Fruit fly (Drosophila melanogaster) whole organism, wandering third instar larva: Measurements from ENCODE around the gene CG14864.

Source experiments
- Abd-B ChIP-seq: fragments of >200 bp; optimal IDR thresholded peaks from 2 replicates; lab custom pipeline; 2017; ENCODE audit warnings: missing biosample characterization, missing genetic modification characterization
- CG32264 ChIP-seq: fragments of 200-800 bp; sonication (Bioruptor generic); optimal IDR thresholded peaks from 2 replicates; lab custom pipeline; 2016; ENCODE audit warnings: missing biosample characterization, missing genetic modification characterization
- CG9705 ChIP-seq: fragments of 200-800 bp; sonication (Bioruptor generic); optimal IDR thresholded peaks from 2 replicates; lab custom pipeline; 2018; ENCODE audit warnings: missing biosample characterization, mild to moderate bottlenecking, missing genetic modification characterization
- CrebA ChIP-seq: fragments of 200-800 bp; sonication (Bioruptor generic); optimal IDR thresholded peaks from 2 replicates; lab custom pipeline; 2016; ENCODE audit warnings: missing biosample characterization, mild to moderate bottlenecking, missing genetic modification characterization, borderline replicate concordance
- Dfd ChIP-seq: fragments of >200 bp; optimal IDR thresholded peaks from 2 replicates; lab custom pipeline; 2017; ENCODE audit warnings: missing biosample characterization, missing genetic modification characterization
- Dif ChIP-seq: fragments of 200-275, 200-300 bp; sonication (Bioruptor generic); optimal IDR thresholded peaks from 2 replicates; lab custom pipeline; 2018; ENCODE audit warnings: missing biosample characterization, missing genetic modification characterization; ENCODE audit not compliant: partially characterized antibody
- GATAd ChIP-seq: sonication (Bioruptor generic); optimal IDR thresholded peaks from 2 replicates; lab custom pipeline; 2016; ENCODE audit warnings: missing biosample characterization, missing genetic modification characterization
- Hnf4 ChIP-seq: fragments of 200-800 bp; sonication (Bioruptor generic); optimal IDR thresholded peaks from 2 replicates; lab custom pipeline; 2016; ENCODE audit warnings: missing biosample characterization, mild to moderate bottlenecking, missing genetic modification characterization
- Hr78 ChIP-seq: fragments of >200 bp; optimal IDR thresholded peaks from 2 replicates; lab custom pipeline; 2017; ENCODE audit warnings: missing biosample characterization, missing genetic modification characterization
- Hr83 ChIP-seq: fragments of 200-300 bp; sonication (Bioruptor generic); optimal IDR thresholded peaks from 2 replicates; lab custom pipeline; 2016; ENCODE audit warnings: missing biosample characterization, mild to moderate bottlenecking, missing genetic modification characterization, moderate library complexity; ENCODE audit not compliant: poor library complexity, severe bottlenecking
- Jra ChIP-seq: sonication (Bioruptor generic); optimal IDR thresholded peaks from 2 replicates; lab custom pipeline; 2016; ENCODE audit warnings: missing biosample characterization, missing genetic modification characterization
- Mio ChIP-seq: sonication (Bioruptor generic); optimal IDR thresholded peaks from 2 replicates; lab custom pipeline; 2016; ENCODE audit warnings: missing biosample characterization, missing genetic modification characterization
- Myc ChIP-seq: fragments of >200 bp; optimal IDR thresholded peaks from 2 replicates; lab custom pipeline; 2017
- N ChIP-seq: fragments of >200 bp; optimal IDR thresholded peaks from 2 replicates; lab custom pipeline; 2018; ENCODE audit warnings: missing biosample characterization, missing external identifiers, missing genetic modification characterization
- OdsH ChIP-seq: fragments of 200-800 bp; sonication (Bioruptor generic); optimal IDR thresholded peaks from 2 replicates; lab custom pipeline; 2016; ENCODE audit warnings: missing biosample characterization, mild to moderate bottlenecking, missing genetic modification characterization
- Rel ChIP-seq, 2 experiments: fragments of 200-800 bp; sonication (Bioruptor generic) in 1 of 2; optimal IDR thresholded peaks; 2 replicates in 1 of 2; 3 replicates in 1 of 2; lab custom pipeline; 2016 to 2019; ENCODE audit warnings: mild to moderate bottlenecking in 2 of 2, missing biosample characterization in 2 of 2, missing genetic modification characterization in 2 of 2, moderate library complexity in 1 of 2
- Sp1 ChIP-seq: fragments of 200-800 bp; sonication (Bioruptor generic); optimal IDR thresholded peaks from 3 replicates; lab custom pipeline; 2019; ENCODE audit warnings: missing biosample characterization, mild to moderate bottlenecking, missing genetic modification characterization, moderate library complexity
- Vsx2 ChIP-seq: fragments of 200-300, 225-300 bp; sonication (Bioruptor generic); optimal IDR thresholded peaks from 2 replicates; lab custom pipeline; 2018; ENCODE audit warnings: missing biosample characterization, missing genetic modification characterization; ENCODE audit not compliant: partially characterized antibody
- br ChIP-seq: fragments of 200-800 bp; sonication (Bioruptor generic); optimal IDR thresholded peaks from 2 replicates; lab custom pipeline; 2016; ENCODE audit warnings: missing biosample characterization, missing genetic modification characterization
- brk ChIP-seq: fragments of 200-800 bp; sonication (Bioruptor generic); optimal IDR thresholded peaks from 2 replicates; lab custom pipeline; 2016; ENCODE audit warnings: missing biosample characterization, mild to moderate bottlenecking, missing genetic modification characterization
- dl ChIP-seq, 2 experiments: fragments of 175-275, 200-275 bp in 1 of 2; fragments of 200-275 bp in 1 of 2; sonication (Bioruptor generic); optimal IDR thresholded peaks; lab custom pipeline; 2018; ENCODE audit warnings: mild to moderate bottlenecking in 2 of 2, missing biosample characterization in 2 of 2, missing genetic modification characterization in 2 of 2, moderate library complexity in 2 of 2; ENCODE audit not compliant: partially characterized antibody in 2 of 2, insufficient read depth in 1 of 2
- dmrt93B ChIP-seq: fragments of 200-800 bp; sonication (Bioruptor generic); optimal IDR thresholded peaks from 2 replicates; lab custom pipeline; 2018; ENCODE audit warnings: missing biosample characterization, mild to moderate bottlenecking, missing genetic modification characterization
- dsf ChIP-seq: sonication (Bioruptor generic); optimal IDR thresholded peaks from 2 replicates; lab custom pipeline; 2016; ENCODE audit warnings: missing biosample characterization, missing genetic modification characterization, borderline replicate concordance
- ey ChIP-seq: fragments of 200-800 bp; sonication (Bioruptor generic); optimal IDR thresholded peaks from 2 replicates; lab custom pipeline; 2016; ENCODE audit warnings: missing biosample characterization, missing genetic modification characterization
- foxo ChIP-seq, 2 experiments: fragments of 200-800 bp; sonication (Bioruptor generic); optimal IDR thresholded peaks; 2 replicates in 1 of 2; 3 replicates in 1 of 2; lab custom pipeline; 2016 to 2017; ENCODE audit warnings: missing biosample characterization in 2 of 2, missing genetic modification characterization in 2 of 2
- fru ChIP-seq: fragments of 200-800 bp; sonication (Bioruptor generic); optimal IDR thresholded peaks from 3 replicates; lab custom pipeline; 2016; ENCODE audit warnings: missing biosample characterization, mild to moderate bottlenecking, missing genetic modification characterization
- h ChIP-seq: fragments of 200-800 bp; sonication (Bioruptor generic); optimal IDR thresholded peaks from 3 replicates; lab custom pipeline; 2016; ENCODE audit warnings: missing biosample characterization, mild to moderate bottlenecking, missing genetic modification characterization
- jim ChIP-seq: fragments of 175-275, 200-325 bp; sonication (Bioruptor generic); optimal IDR thresholded peaks from 2 replicates; lab custom pipeline; 2016; ENCODE audit warnings: missing biosample characterization, mild to moderate bottlenecking, missing genetic modification characterization
- lola ChIP-seq: fragments of >200 bp; optimal IDR thresholded peaks from 2 replicates; lab custom pipeline; 2017; ENCODE audit warnings: missing biosample characterization, missing genetic modification characterization
- pan ChIP-seq: fragments of >200 bp; optimal IDR thresholded peaks from 2 replicates; lab custom pipeline; 2017
- psq ChIP-seq: fragments of 200-800 bp; sonication (Bioruptor generic); optimal IDR thresholded peaks from 3 replicates; lab custom pipeline; 2017; ENCODE audit warnings: missing biosample characterization, mild to moderate bottlenecking, missing genetic modification characterization, moderate library complexity
- rgr ChIP-seq: fragments of 200-800 bp; sonication (Bioruptor generic); optimal IDR thresholded peaks from 3 replicates; lab custom pipeline; 2016; ENCODE audit warnings: missing biosample characterization, mild to moderate bottlenecking, missing genetic modification characterization
- woc ChIP-seq: sonication (Bioruptor generic); optimal IDR thresholded peaks from 2 replicates; lab custom pipeline; 2016; ENCODE audit warnings: missing biosample characterization, mild to moderate bottlenecking, missing genetic modification characterization

Gene CG14864

dm6 chr3R:15292241-15293004 lies 24.1 kb upstream of the CG14864 start:
- TF ChIP-seq Dif (GFP tag; lab: Kevin White, UChicago), result no peak
- TF ChIP-seq Dfd (GFP tag; lab: Kevin White, UChicago), result peak; percentile 94
- peak in 1 of 2 experiments; percentile 40 for TF ChIP-seq foxo (GFP tag; optimal IDR thresholded peaks at IDR 0.05; lab: Kevin White, UChicago)

dm6 chr3R:15291551-15292223 lies 23.3 kb upstream of the CG14864 start:
- TF ChIP-seq rgr (GFP tag; lab: Kevin White, UChicago) (peak; percentile 8), CrebA (no peak), Dfd (GFP tag; lab: Kevin White, UChicago) (no peak), Rel (GFP tag; optimal IDR thresholded peaks at IDR 0.05; lab: Kevin White, UChicago) (no peak), Rel (tag; optimal IDR thresholded peaks at IDR 0.05; lab: Kevin White, UChicago) (no peak), Abd-B (no peak), Sp1 (peak; percentile 34), CG32264 (GFP tag; lab: Kevin White, UChicago) (no peak), Hr83 (no peak), GATAd (GFP tag; lab: Kevin White, UChicago) (no peak), dl (GFP tag; optimal IDR thresholded peaks at IDR 0.05; lab: Kevin White, UChicago; ENCODE audit: insufficient read depth in 1 of 2, partially characterized antibody in 2 of 2) (peak; percentile 86 to 92), N (GFP tag; lab: Kevin White, UChicago) (no peak), Dif (GFP tag; lab: Kevin White, UChicago) (peak; percentile 90), h (GFP tag; lab: Kevin White, UChicago) (peak; percentile 24), psq (peak; percentile 64), pan (lab: Kevin White, UChicago) (no peak), OdsH (GFP tag; lab: Kevin White, UChicago) (peak; percentile 32), Hr78 (GFP tag; lab: Kevin White, UChicago) (no peak), dmrt93B (no peak), CG9705 (GFP tag; lab: Kevin White, UChicago) (no peak), dsf (GFP tag; lab: Kevin White, UChicago) (no peak), fru (GFP tag; lab: Kevin White, UChicago) (no peak), Mio (GFP tag; lab: Kevin White, UChicago) (no peak), woc (GFP tag; lab: Kevin White, UChicago) (no peak), ey (GFP tag; lab: Kevin White, UChicago) (no peak), foxo (GFP tag; optimal IDR thresholded peaks at IDR 0.05; lab: Kevin White, UChicago) (no peak), jim (GFP tag; lab: Kevin White, UChicago) (no peak), brk (GFP tag; lab: Kevin White, UChicago) (no peak), Vsx2 (GFP tag; lab: Kevin White, UChicago) (peak; percentile 70)

DNA sequence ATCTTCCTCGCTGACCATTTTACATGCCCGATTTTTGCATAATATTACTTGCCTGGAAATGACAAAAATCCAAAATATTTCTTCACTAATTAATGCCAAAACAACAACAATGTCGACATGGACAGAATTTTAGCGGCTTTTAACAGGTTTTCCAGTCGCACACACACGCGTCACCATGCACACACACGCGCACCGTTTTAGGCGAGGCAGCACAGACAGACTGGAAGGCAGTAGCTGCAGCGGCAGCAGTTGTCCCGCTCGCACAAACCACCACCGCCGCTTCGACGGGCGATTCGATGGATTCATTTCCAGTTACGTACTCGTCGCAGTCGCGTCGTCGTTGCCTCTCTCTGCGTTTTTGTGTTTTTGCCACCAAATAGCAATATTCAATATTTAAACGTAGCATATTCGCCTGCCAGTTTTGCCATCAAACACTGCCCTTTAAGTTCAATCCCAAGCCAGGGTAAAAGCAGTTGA lies 22.3 kb upstream of the CG14864 start, which contains the start of gene CG45218:
Gene CG45218 (minus strand): TSS at position 158 of the 477 bp plus-strand sequence.
- TF ChIP-seq OdsH (GFP tag; lab: Kevin White, UChicago) (peak; percentile 19), lola (GFP tag; lab: Kevin White, UChicago) (no peak), N (GFP tag; lab: Kevin White, UChicago) (peak; percentile 45), Jra (GFP tag; lab: Kevin White, UChicago) (peak; percentile 55), foxo (GFP tag; optimal IDR thresholded peaks at IDR 0.05; lab: Kevin White, UChicago) (peak in 1 of 2 experiments; percentile 23), dl (GFP tag; optimal IDR thresholded peaks at IDR 0.05; lab: Kevin White, UChicago; ENCODE audit: insufficient read depth in 1 of 2, partially characterized antibody in 2 of 2) (peak in 1 of 2 experiments; percentile 7), CG9705 (GFP tag; lab: Kevin White, UChicago) (no peak), br (GFP tag; lab: Kevin White, UChicago) (peak; percentile 46), Myc (lab: Kevin White, UChicago) (no peak), Rel (GFP tag; optimal IDR thresholded peaks at IDR 0.05; lab: Kevin White, UChicago) (no peak), Rel (tag; optimal IDR thresholded peaks at IDR 0.05; lab: Kevin White, UChicago) (no peak), rgr (GFP tag; lab: Kevin White, UChicago) (no peak), jim (GFP tag; lab: Kevin White, UChicago) (no peak), Hnf4 (GFP tag; lab: Kevin White, UChicago) (no peak), Hr83 (peak; percentile 78), Sp1 (no peak), Vsx2 (GFP tag; lab: Kevin White, UChicago) (peak; percentile 21), fru (GFP tag; lab: Kevin White, UChicago) (no peak), Dif (GFP tag; lab: Kevin White, UChicago) (peak; percentile 68), h (GFP tag; lab: Kevin White, UChicago) (peak; percentile 68)
